Fruit fly (Drosophila melanogaster): ENCODE measurements around the gene CG10903.

CG10903 gene

DNA sequence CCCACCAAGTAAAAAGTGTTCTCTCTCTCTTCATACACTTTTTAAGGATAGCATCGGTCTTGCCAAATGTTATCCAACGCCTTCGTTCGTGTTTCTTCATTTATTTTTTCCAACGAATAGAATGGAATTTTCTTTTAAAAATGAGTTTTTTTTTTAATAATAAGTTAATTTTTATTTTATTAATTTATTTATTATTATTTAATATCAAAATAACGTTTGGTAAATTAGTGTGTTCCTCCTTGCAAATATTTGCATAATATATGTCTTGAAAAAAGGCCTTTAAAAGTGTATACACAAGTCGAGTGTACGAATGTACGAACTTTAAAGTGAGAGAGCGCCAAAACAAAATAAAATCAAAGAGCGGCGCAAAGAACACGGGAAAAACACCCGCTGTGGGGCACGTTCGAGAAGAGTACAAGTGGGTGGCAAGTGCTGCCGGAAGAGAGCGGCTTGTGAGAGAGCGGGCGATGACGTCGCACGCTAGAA is 3.0 kb upstream of the CG10903 start (continued):
- TF ChIP-seq dsx (GFP tag; optimal IDR thresholded peaks at IDR 0.05; ENCODE audit: poor library complexity, severe bottlenecking) (peak; percentile 85), CG8319 (GFP tag; optimal IDR thresholded peaks at IDR 0.05) (peak; percentile 12), ss (GFP tag; optimal IDR thresholded peaks at IDR 0.05) (peak; percentile 85 to 94), CG6276 (GFP tag; optimal IDR thresholded peaks at IDR 0.05) (peak; percentile 89), eg (GFP tag; IDR thresholded peaks at IDR 0.05) (peak; percentile 53; the same call in 2 of the 3 replicates), fd85E (GFP tag; optimal IDR thresholded peaks at IDR 0.05) (peak; percentile 54), dac (GFP tag; optimal IDR thresholded peaks at IDR 0.05) (peak; percentile 66), Sox102F (GFP tag; optimal IDR thresholded peaks at IDR 0.05) (peak; percentile 83)

DNA sequence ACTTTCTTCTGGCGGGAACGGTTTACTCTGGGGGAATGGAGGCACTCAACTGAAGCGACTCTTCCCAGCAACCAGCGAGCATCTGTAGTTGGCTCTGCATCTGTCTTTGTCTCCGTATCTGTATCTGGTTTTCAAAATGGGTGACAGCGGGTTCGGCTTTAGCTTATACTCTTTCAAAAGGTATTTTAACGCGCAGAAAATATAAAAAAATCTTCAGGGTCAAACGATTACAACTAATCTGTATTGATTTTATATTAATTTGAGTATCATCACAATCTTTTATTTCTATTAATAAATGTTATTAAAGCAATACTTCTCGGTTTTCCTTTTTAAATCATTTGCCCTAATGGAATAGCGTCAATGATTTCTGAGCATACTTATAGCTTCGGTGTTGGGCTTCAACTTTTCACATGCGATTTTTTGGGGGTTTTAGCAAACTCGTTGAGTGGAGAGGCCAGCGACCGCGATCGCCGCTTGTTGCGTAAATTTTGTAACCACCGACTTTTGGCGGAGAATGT is 656 bp upstream of the CG10903 start, which contains the start of gene ImpE3:
Gene ImpE3 (minus strand): TSS at position 51 of the 518 bp plus-strand sequence.
- TF ChIP-seq svp (GFP tag) (peak; percentile 92), CG1621 (tag; optimal IDR thresholded peaks at IDR 0.05) (no peak), CG11762 (GFP tag; optimal IDR thresholded peaks at IDR 0.05; ENCODE audit: insufficient read depth) (peak; percentile 33), Lpt (GFP tag; optimal IDR thresholded peaks at IDR 0.05) (no peak), CG3919 (GFP tag; optimal IDR thresholded peaks at IDR 0.05) (peak; percentile 57), ss (GFP tag; optimal IDR thresholded peaks at IDR 0.05) (peak in 1 of 2 experiments; percentile 2), Gug (GFP tag; IDR thresholded peaks at IDR 0.05) (no peak), Ets96B (tag; optimal IDR thresholded peaks at IDR 0.05) (peak; percentile 13), CG6163 (GFP tag; IDR thresholded peaks at IDR 0.05) (0 out of 3 replicates have a peak, but pooled peaks have one; percentile 9), Hr39 (GFP tag; optimal IDR thresholded peaks at IDR 0.05) (peak; percentile 51), Sox14 (GFP tag; optimal IDR thresholded peaks at IDR 0.05) (peak; percentile 66), CG6792 (GFP tag; optimal IDR thresholded peaks at IDR 0.05) (peak; percentile 45), net (GFP tag; optimal IDR thresholded peaks at IDR 0.05) (peak; percentile 30), CG8632 (GFP tag; optimal IDR thresholded peaks at IDR 0.05) (peak; percentile 68), CG6276 (GFP tag; optimal IDR thresholded peaks at IDR 0.05) (peak; percentile 55), Eip78C (GFP tag) (peak; percentile 87), CG8319 (GFP tag; optimal IDR thresholded peaks at IDR 0.05) (peak; percentile 21), esn (GFP tag; optimal IDR thresholded peaks at IDR 0.05) (peak; percentile 84), fd59A (GFP tag; optimal IDR thresholded peaks at IDR 0.05) (no peak), Smox (GFP tag; optimal IDR thresholded peaks at IDR 0.05) (peak; percentile 80), Met (GFP tag; optimal IDR thresholded peaks at IDR 0.05) (peak; percentile 82), eg (GFP tag; IDR thresholded peaks at IDR 0.05) (no peak), achi (GFP tag; optimal IDR thresholded peaks at IDR 0.05) (peak; percentile 53), topi (GFP tag; optimal IDR thresholded peaks at IDR 0.05) (peak; percentile 79), CG9139 (GFP tag; optimal IDR thresholded peaks at IDR 0.05) (no peak), lz (GFP tag; optimal IDR thresholded peaks at IDR 0.05) (peak; percentile 81), dac (GFP tag; optimal IDR thresholded peaks at IDR 0.05) (no peak), CG11294 (GFP tag; IDR thresholded peaks at IDR 0.05) (no peak), fd85E (GFP tag; optimal IDR thresholded peaks at IDR 0.05) (peak; percentile 27), spab (GFP tag; optimal IDR thresholded peaks at IDR 0.05) (no peak), OdsH (GFP tag; optimal IDR thresholded peaks at IDR 0.05) (peak; percentile 50), Hr4 (GFP tag; optimal IDR thresholded peaks at IDR 0.05) (peak; percentile 50), CG7368 (GFP tag; optimal IDR thresholded peaks at IDR 0.05) (peak; percentile 23), cyc (GFP tag; optimal IDR thresholded peaks at IDR 0.05) (peak; percentile 54), CG31627 (GFP tag; optimal IDR thresholded peaks at IDR 0.05) (peak; percentile 60), Blimp-1 (GFP tag; optimal IDR thresholded peaks at IDR 0.05) (no peak), CG10669 (GFP tag; optimal IDR thresholded peaks at IDR 0.05) (peak; percentile 39), CG4318 (GFP tag; optimal IDR thresholded peaks at IDR 0.05) (peak; percentile 3), vri (GFP tag; optimal IDR thresholded peaks at IDR 0.05) (peak; percentile 80), CG16779 (tag; optimal IDR thresholded peaks at IDR 0.05) (no peak), Sox15 (GFP tag; optimal IDR thresholded peaks at IDR 0.05) (peak; percentile 29), Sox102F (GFP tag; optimal IDR thresholded peaks at IDR 0.05) (peak; percentile 83), CG10631 (GFP tag; optimal IDR thresholded peaks at IDR 0.05) (peak; percentile 23), CG3032 (tag; optimal IDR thresholded peaks at IDR 0.05) (peak; percentile 26), dsx (GFP tag; optimal IDR thresholded peaks at IDR 0.05; ENCODE audit: poor library complexity, severe bottlenecking) (peak; percentile 16), pdm3 (GFP tag; optimal IDR thresholded peaks at IDR 0.05) (peak; percentile 58), Eip93F (GFP tag; optimal IDR thresholded peaks at IDR 0.05) (peak; percentile 86)
